Fruit fly (Drosophila melanogaster) S2 (cell line): ENCODE results near the gene rdog.

ENCODE experiments used
- CG8478 ChIP-seq: fragments of >200 bp; optimal IDR thresholded peaks from 2 replicates; lab custom pipeline; 2018
- CTCF ChIP-seq, 2 experiments: fragments of >200 bp; optimal IDR thresholded peaks; 2 replicates each; lab custom pipeline; 2018

The rdog gene

DNA sequence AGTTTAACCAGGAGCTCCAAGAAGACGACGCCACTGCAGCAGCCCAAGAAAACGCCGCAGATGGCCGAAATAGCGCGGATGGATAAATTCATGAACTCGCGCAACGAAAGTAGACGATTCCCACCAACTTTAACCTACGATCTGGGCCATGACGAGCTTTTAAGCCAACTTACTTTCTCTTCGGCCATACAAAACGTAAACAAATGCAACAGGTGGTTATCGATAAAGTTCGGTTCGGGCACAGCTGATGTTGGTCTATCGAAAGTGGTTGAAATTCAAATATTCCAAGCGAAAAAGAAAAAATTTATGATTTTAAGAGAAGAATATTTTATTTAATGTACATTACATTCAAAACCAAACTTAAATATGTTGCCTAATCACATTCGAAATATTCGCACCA is 11.2 kb upstream of the rdog start, which contains the start of gene CG14511:
Gene CG14511, minus strand, starts transcription at position 184 of the 400 bp plus-strand sequence.
- no peak for TF ChIP-seq CTCF (optimal IDR thresholded peaks at IDR 0.05; lab: Kevin White, UChicago)
- no peak for TF ChIP-seq CG8478 (lab: Kevin White, UChicago)

DNA sequence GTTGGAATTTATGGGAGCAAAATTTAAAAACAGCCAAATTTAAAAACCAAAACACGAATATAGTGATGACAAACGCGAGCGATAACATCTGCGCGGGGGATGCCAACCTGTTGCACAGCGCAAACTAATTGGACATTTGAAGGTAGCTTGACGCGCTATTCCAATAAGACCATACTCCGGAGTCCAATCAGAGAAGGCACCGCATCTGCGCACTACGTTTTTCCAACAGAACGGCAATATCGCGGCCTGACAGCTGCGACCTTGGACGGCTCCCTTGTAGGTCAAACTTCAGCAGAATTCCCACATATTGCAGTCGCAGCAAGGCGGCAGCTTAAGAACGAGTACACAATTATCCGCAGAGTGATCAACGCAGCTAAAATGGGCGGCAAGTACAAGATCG is 9.8 kb upstream of the rdog start, which contains the start of the genes CG11882 and Pglym78:
Gene CG11882, minus strand, starts transcription at position 101 of the 400 bp plus-strand sequence.
Gene Pglym78, plus strand, starts transcription at position 177 of the 400 bp plus-strand sequence.
- TF ChIP-seq CTCF (optimal IDR thresholded peaks at IDR 0.05; lab: Kevin White, UChicago) (peak; percentile 53 to 69), CG8478 (lab: Kevin White, UChicago) (no peak)

DNA sequence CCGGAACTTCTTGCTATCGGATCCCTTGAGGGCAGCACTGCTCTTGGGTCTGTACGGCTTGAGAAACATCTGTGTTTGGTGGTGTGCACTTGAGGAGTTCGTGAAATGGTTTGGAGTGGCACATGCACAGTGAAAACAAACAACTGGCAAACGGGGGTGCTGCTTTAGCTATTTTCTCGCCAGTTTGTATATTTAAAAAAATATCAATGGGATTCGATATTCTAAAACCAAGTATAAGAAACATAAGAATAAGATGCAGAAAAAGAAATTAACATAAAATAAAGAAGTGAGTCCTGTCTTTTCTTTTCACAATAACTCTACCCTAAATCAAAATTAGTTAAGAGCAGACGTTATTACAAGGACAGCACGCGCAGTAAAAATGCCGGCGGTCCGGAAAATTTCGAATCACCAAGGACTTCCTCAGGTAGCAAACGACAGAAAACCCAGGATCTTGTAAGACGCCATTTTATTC is 6.3 kb upstream of the rdog start, which contains the start of gene eIF2D:
Gene eIF2D, minus strand, starts transcription at position 174 of the 472 bp plus-strand sequence.
- TF ChIP-seq CG8478 (lab: Kevin White, UChicago) (no peak), CTCF (optimal IDR thresholded peaks at IDR 0.05; lab: Kevin White, UChicago) (no peak)

DNA sequence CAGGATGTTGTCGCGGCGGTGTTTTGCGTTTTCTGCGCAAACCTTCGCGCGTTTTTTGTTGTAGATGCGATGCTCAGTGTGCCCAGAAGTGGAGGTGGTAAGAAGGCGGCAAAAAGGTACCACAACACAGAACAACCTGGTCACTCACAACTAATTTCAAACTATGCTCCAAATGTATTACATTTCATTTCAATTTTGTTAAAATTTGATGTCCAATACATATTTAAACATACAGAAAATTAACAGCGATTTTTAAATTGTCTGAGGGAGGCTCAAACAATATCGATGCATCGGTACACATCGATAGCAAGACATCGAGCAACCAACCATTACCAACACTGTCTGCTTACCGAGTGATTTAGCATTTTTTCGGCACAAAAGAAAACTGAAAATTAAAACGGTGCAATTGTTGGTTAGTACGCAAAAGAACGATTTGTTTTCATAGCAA is 4.7 kb upstream of the rdog start, which contains the start of the genes Slbp and Rpn2:
Gene Slbp, minus strand, starts transcription at position 70 of the 448 bp plus-strand sequence.
Gene Rpn2, plus strand, starts transcription at position 328 of the 448 bp plus-strand sequence.
- TF ChIP-seq CG8478 (lab: Kevin White, UChicago) = no peak
- no peak for TF ChIP-seq CTCF (optimal IDR thresholded peaks at IDR 0.05; lab: Kevin White, UChicago)

DNA sequence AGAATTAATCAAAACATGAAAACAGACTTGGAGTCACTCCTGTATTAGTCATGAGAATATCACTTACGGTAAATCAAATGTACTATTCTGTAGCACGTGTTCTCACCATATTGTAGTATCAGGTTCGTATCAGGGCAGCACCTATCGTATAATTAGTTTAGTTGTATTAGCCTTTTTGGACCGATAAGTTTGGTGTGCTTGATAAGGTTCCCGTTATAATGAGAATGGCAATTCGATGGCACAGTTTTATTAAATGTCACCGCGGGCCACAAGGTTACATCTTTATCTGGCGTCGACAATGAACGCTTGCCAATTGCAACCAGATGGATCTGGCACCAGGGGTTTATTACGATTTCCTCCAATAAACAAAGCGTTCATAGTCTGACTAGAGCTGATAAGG is 799 bp downstream of the rdog start:
- no peak for TF ChIP-seq CG8478 (lab: Kevin White, UChicago)
- no peak for TF ChIP-seq CTCF (optimal IDR thresholded peaks at IDR 0.05; lab: Kevin White, UChicago)

DNA sequence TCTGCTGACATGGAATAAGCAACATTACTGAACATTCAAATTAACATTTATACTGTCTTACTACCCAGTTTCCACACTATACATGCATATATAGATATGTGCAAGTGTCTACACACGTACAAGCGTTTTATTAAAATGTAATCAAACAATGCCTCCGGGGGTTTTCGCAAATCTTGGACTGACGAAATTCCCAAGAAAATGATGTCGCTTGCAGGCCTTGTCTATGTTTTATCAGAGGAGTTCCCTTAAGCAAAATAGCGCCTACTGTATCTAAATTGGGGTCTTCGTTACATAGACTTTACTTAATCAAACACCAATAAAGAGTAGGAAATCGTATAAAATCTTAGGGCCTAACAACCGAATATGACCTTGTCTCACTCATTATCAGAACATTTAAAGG is 1.7 kb downstream of the rdog start:
- no peak for TF ChIP-seq CTCF (optimal IDR thresholded peaks at IDR 0.05; lab: Kevin White, UChicago)
- no peak for TF ChIP-seq CG8478 (lab: Kevin White, UChicago)

DNA sequence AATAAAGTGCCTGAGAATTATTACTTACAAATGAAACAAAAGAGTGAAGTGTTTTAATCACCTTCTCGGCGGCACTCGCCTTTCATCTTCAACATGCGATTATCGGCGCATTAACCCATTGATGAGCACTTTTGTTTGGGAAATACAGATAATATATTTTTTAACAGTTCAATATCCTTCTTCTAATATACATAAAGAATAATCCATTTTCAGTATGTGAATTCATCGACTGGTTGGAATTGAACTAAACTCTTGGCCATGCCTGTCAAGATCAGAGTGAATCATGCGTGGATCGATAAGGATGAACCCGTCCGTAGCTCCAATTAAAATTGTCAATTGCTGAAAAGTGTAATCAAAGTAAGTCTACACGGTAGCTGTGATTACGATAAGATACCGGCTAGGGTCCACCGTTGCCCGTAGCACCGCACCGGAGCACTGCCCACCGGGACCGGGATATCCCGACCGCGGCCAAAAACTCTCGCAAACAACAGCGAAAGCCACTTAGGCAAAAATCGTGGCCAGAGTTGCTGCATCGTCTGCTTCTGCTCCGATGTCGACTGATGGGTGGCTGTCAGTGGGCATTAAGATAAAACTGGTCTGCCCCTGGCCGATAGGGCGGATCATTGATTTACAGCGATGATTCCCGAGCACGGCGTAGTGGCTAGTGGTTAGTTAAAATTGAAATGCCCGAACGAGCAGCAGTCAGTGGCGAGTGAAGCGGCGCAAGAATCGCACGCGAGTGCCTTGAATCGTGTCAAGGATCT is 7.2 kb downstream of the rdog start, which contains the start of gene CG11898:
Gene CG11898, plus strand, starts transcription at position 714 of the 764 bp plus-strand sequence.
- TF ChIP-seq CTCF (optimal IDR thresholded peaks at IDR 0.05; lab: Kevin White, UChicago) = no peak
- TF ChIP-seq CG8478 (lab: Kevin White, UChicago) = no peak

DNA sequence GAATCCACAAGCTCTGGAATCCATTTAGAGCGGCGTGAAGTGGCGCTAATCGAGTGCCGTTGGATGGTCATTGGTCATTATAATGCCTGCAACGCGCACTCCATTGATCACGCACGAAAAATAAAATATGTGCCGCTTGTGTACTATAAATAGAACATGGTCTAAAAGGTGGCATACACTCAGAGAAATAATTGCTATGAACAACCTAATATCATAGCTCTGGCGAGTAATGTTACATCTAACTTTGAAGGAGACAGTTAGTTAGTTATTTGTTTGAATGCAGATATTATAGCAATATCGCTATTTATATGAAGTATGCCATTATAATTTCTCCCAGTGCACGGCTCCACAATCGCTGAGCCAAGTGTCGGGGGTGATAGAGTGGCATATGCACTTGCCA is 33.1 kb downstream of the rdog start:
- TF ChIP-seq CTCF (optimal IDR thresholded peaks at IDR 0.05; lab: Kevin White, UChicago) (no peak), CG8478 (lab: Kevin White, UChicago) (no peak)

DNA sequence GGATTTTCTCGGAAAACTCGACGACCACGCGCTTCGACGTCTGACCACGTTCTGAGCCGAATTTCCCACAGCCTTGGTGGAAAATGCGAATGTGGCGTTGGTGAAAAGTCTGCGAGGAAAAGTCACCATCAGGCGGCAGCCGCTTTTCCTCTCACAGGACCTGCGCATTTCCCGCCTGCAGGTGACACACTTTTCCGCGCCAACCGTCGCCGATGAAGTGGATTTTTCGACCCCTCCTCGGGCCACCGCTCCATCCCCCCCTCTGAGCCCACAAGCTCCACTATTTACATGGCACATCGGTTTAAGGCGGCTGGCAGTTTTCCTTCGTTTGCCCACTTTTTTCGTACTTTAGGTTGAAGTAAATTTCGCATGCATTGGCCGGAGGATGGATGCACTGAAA is 37.0 kb downstream of the rdog start, which contains the start of gene jus:
Gene jus, minus strand, starts transcription at position 38 of the 400 bp plus-strand sequence.
- no peak for TF ChIP-seq CG8478 (lab: Kevin White, UChicago)

DNA sequence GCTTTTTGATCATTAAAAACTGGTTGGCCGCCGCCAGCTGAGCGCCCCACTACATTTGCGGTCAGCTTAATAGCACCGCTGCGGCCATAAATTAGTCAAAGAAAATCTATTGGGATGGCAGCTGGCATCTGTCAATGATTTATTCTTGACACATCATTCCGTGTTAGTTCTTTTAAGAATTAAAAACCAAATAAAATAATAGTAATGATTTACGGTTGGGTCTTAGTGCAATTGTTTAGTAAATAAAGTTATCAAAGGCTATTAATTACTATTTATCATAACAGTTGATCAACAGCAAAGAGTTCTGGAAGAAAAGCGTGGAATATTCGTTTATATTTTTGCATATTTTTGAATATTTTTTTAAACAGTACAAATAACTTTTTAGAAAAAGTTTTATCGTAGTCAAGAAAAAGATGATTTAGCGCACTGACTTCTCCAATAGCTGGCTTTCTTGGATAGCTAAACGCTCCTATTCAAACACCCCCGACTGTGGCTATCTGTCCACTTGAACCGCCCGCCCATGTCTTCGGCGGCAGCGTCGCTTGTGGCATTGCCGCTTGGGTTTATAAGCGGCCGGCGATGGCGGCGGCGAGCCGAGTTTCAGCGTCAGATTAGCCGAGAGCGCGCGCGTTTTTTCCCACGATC is 39.2 kb downstream of the rdog start, which contains the start of gene CG14515:
Gene CG14515, plus strand, starts transcription at position 590 of the 645 bp plus-strand sequence.
- no peak for TF ChIP-seq CG8478 (lab: Kevin White, UChicago)

DNA sequence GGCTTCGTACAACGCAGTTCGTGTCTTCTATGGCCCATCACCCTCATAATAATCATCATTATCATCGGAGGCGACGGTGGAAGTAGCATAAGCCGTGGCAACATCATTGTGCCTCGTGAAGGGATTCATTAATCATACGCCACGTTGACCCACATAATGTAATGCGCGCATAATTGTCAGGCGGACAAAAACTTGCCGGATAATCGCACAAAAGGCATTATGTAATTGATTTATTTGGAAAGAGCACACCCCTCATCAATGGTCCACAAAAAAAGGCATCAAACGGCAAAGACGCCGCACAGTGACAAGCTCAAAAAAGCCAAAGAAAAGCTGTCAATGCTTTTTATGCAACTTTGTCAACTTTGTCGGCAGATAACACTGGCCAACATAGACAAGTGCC is 40.4 kb downstream of the rdog start:
- no peak for TF ChIP-seq CTCF (optimal IDR thresholded peaks at IDR 0.05; lab: Kevin White, UChicago)
- no peak for TF ChIP-seq CG8478 (lab: Kevin White, UChicago)

DNA sequence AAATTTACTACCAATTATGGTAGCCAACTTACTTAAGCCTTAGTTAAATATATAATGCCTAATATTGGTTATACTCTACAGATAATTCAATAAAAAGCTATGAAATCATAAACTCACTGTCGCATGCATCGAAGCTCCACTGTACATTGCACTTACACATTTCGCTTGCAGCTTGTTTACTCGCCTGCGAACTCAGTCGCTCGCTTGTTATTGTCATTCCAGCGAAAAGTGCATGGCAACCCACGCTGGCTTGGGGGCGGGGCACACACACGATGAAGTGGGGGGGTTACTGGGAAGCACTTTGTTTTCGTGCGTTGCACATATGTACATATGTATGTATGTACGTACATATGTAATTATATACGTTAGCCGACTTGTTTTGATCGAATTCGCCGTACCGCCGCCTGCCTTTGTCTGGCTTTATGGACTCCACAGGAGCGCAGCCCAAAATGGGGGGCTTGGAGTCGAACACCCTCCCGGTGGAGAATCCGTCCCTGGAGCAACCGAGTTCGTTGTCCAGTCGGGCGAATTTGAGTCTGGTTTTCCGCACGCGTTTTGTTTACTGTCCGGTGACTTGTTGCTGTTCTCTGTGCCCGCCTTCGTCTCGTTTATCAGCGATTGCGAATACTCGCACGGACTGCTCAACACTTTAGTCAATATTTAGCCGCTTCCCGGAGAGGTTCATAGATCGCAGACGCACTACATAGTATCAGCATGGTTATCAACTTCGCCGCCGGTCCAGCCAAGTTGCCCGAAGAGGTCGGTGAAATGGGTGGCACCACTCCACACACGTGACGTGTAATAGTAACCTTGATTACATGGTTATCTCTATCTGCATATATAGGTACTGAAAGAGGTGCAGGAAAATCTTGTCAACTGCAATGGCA is 42.1 kb downstream of the rdog start, which contains the start of gene CG11899:
Gene CG11899, plus strand, starts transcription at position 648 of the 887 bp plus-strand sequence.
- TF ChIP-seq CTCF (optimal IDR thresholded peaks at IDR 0.05; lab: Kevin White, UChicago) (no peak), CG8478 (lab: Kevin White, UChicago) (no peak)

DNA sequence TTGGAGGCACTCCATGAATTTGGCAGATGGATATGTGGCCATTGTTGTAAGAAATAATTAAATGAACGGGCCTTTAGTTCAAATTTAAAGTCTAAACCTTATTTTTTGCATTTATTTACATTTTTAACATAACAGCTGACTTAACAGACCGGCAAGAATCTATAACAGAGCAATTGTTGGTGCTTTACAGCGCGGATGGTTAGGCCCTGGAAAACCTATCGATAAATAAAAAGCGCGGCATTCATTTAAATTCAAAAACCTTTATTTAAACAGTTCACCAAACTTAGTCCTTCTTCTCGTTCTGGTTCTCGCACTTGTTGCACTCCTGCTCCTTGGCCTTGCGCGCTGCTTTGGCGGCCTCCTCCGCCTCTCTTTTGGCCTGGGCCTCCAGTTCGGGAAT is 44.5 kb downstream of the rdog start, which contains the start of gene Mesh1:
Gene Mesh1, minus strand, starts transcription at position 108 of the 400 bp plus-strand sequence.
- peak; percentile 5 for TF ChIP-seq CG8478 (lab: Kevin White, UChicago)
- no peak for TF ChIP-seq CTCF (optimal IDR thresholded peaks at IDR 0.05; lab: Kevin White, UChicago)
